Worm (Caenorhabditis elegans): ENCODE results near the gene cht-2.

The cht-2 gene

ce11 chrII:8484546-8484945 is 36.2 kb upstream of the cht-2 start:
- TF ChIP-seq unc-86 (tag; optimal IDR thresholded peaks at IDR 0.05) (no peak), sox-4 (tag; optimal IDR thresholded peaks at IDR 0.05) (no peak), ceh-31 (tag; optimal IDR thresholded peaks at IDR 0.05) (no peak), C08G9.2 (tag; optimal IDR thresholded peaks at IDR 0.05) (no peak), dve-1 (tag; optimal IDR thresholded peaks at IDR 0.05) (peak; percentile 38), gmeb-2 (tag; optimal IDR thresholded peaks at IDR 0.05) (no peak), ttx-3 (tag; optimal IDR thresholded peaks at IDR 0.05) (no peak), pax-1 (tag; optimal IDR thresholded peaks at IDR 0.05) (no peak), npax-4 (tag; optimal IDR thresholded peaks at IDR 0.05) (no peak), fkh-10 (GFP tag; optimal IDR thresholded peaks at IDR 0.05) (no peak), pros-1 (tag; optimal IDR thresholded peaks at IDR 0.05) (no peak), pag-3 (tag; optimal IDR thresholded peaks at IDR 0.05; ENCODE audit: borderline replicate concordance) (no peak), tbx-7 (tag; optimal IDR thresholded peaks at IDR 0.05) (no peak), T23F11.4 (GFP tag; optimal IDR thresholded peaks at IDR 0.05) (no peak), elt-2 (tag; optimal IDR thresholded peaks at IDR 0.05) (peak; percentile 40)

DNA sequence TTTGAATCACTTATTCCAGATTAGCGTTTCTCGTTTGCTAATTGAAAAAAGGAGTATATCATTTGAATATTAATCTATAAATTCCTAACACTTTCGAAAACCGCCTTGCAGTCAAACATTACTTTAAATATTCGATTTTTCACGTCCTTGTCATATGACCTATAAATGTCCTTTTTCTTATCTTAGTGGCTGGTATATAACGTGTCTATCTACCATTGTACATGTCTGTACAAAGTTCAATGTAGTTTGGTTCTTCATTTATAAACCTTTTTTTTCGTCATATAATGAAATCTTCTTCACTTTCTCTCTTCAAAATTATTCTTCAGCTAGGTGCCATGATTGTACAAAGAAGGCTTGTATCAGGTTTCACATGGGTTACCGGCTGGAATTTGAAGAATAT is 35.1 kb upstream of the cht-2 start, which contains the start of gene gbh-2:
Gene gbh-2, plus strand, starts transcription at position 277 of the 400 bp plus-strand sequence.
- TF ChIP-seq ama-1 (optimal IDR thresholded peaks at IDR 0.05): no peak
- TF ChIP-seq elt-2 (tag; optimal IDR thresholded peaks at IDR 0.05): peak; percentile 36

ce11 chrII:8488123-8488522 is 32.6 kb upstream of the cht-2 start:
- no peak for TF ChIP-seq pag-3 (tag; optimal IDR thresholded peaks at IDR 0.05; ENCODE audit: borderline replicate concordance)
- no peak for TF ChIP-seq tbx-7 (tag; optimal IDR thresholded peaks at IDR 0.05)
- TF ChIP-seq ref-2 (tag; optimal IDR thresholded peaks at IDR 0.05): no peak
- TF ChIP-seq pha-2 (tag; optimal IDR thresholded peaks at IDR 0.05): no peak

DNA sequence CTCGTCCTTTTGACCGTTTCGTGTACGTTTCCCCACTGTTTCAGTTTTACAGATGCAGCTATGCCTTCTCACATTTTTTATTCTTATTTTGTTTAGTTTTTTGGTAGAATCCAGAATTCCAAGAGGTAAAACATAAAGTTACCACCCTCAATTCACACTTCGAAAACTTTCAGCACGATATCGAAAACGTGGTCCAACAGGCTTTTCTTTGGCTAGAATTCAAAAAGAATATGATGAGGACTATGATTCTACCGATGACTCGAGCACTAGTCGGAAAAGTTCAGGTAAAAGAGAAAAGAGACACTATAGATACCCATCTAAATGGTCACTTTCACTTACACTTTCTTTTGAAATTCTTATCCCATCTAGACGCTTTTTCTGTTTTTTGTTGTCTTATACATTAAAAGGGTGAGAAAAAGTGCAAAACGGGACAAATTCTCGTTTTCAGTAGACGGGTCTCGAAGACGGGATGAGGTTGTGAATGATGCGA is 26.5 kb upstream of the cht-2 start, which contains the start of gene M05D6.9:
Gene M05D6.9, plus strand, starts transcription at position 51 of the 490 bp plus-strand sequence.
- TF ChIP-seq ceh-18 (tag; optimal IDR thresholded peaks at IDR 0.05) (no peak), hlh-30 (tag; optimal IDR thresholded peaks at IDR 0.05; ENCODE audit: insufficient read depth) (no peak), sox-2 (GFP tag; IDR thresholded peaks at IDR 0.05) (no peak), eyg-1 (tag; optimal IDR thresholded peaks at IDR 0.05) (no peak), ceh-34 (tag; optimal IDR thresholded peaks at IDR 0.05) (no peak), ttx-3 (tag; optimal IDR thresholded peaks at IDR 0.05) (no peak), hlh-15 (tag; optimal IDR thresholded peaks at IDR 0.05) (no peak), sox-4 (tag; optimal IDR thresholded peaks at IDR 0.05) (no peak)

DNA sequence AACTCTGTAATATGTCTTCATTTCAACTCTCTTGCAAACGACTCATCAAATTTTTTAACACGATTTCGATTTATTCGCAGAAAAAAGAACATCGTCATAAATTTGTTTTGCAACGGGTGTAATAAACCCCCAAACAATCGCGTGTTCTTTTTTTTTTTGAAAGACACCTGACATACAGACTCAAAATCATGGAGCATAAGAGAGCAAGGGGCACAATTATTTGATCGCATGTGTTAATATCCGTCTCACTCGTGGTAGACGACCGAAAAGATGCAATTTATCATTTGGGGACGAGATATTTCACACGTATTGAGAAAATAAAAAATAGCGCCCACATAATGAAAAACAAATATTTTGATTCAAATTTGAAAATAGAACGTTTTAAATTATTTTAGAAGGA is 24.5 kb upstream of the cht-2 start:
- TF ChIP-seq ceh-9 (tag; optimal IDR thresholded peaks at IDR 0.05) (no peak), unc-42 (tag; optimal IDR thresholded peaks at IDR 0.05) (no peak), pax-1 (tag; optimal IDR thresholded peaks at IDR 0.05) (no peak), odd-2 (tag; optimal IDR thresholded peaks at IDR 0.05) (no peak), fkh-6 (tag; optimal IDR thresholded peaks at IDR 0.05) (no peak), ceh-22 (tag; optimal IDR thresholded peaks at IDR 0.05) (no peak), elt-2 (tag; optimal IDR thresholded peaks at IDR 0.05) (no peak), ceh-34 (tag; optimal IDR thresholded peaks at IDR 0.05) (no peak), hlh-13 (GFP tag; optimal IDR thresholded peaks at IDR 0.05) (no peak), pqm-1 (tag; optimal IDR thresholded peaks at IDR 0.05) (no peak)

ce11 chrII:8498173-8498572 is 22.6 kb upstream of the cht-2 start:
- TF ChIP-seq che-1 (tag; optimal IDR thresholded peaks at IDR 0.05) (no peak), dmd-4 (tag; optimal IDR thresholded peaks at IDR 0.05; ENCODE audit: borderline replicate concordance) (no peak), unc-3 (GFP tag; conservative IDR thresholded peaks at IDR 0.05) (no peak), unc-3 (tag; optimal IDR thresholded peaks at IDR 0.05) (no peak), ama-1 (optimal IDR thresholded peaks at IDR 0.05) (no peak), C08G9.2 (tag; optimal IDR thresholded peaks at IDR 0.05) (no peak), T23F11.4 (GFP tag; optimal IDR thresholded peaks at IDR 0.05) (no peak), ceh-9 (tag; optimal IDR thresholded peaks at IDR 0.05) (no peak), hlh-13 (GFP tag; optimal IDR thresholded peaks at IDR 0.05) (no peak), gmeb-2 (tag; optimal IDR thresholded peaks at IDR 0.05) (no peak), F13H6.1 (tag; optimal IDR thresholded peaks at IDR 0.05) (no peak), lin-11 (tag; optimal IDR thresholded peaks at IDR 0.05) (no peak), npax-4 (tag; optimal IDR thresholded peaks at IDR 0.05) (no peak), C38D4.7 (GFP tag; optimal IDR thresholded peaks at IDR 0.05) (no peak), ceh-45 (GFP tag; IDR thresholded peaks at IDR 0.05) (no peak), fkh-10 (GFP tag; optimal IDR thresholded peaks at IDR 0.05) (no peak)

All from whole organism, late embryonic.